Fruit fly (Drosophila melanogaster): ENCODE results near the gene mRpS22.

DNA sequence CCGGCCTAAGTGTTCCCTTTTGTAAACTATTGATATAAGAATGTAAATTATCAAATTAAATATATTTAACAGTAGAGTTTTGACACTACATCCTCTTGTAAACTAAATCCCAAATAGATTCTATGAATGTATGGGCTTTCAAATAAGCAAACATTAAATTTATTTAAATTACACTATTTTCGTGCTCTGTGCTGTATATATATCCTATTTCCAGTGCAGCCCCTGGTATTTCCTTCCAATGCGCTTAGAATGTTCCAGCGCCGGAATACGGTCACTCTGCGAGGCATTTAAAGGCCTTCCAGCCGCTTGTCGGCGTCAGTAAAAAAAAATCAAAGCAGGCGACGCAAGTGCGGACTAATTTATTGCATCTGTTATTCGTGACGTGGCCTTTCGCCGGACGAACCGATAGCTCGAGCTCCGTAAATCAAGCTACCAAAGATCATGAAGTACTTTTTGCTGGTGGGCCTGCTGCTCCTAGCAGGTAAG, 31.8 kb downstream of the mRpS22 start, which contains the start of gene Gp93:
- TF ChIP-seq pdm3 (GFP tag; optimal IDR thresholded peaks at IDR 0.05) (no peak), Hr39 (GFP tag; optimal IDR thresholded peaks at IDR 0.05) (no peak), Sox102F (GFP tag; optimal IDR thresholded peaks at IDR 0.05) (no peak), Sox14 (GFP tag; optimal IDR thresholded peaks at IDR 0.05) (peak; percentile 46), CG16779 (tag; optimal IDR thresholded peaks at IDR 0.05) (no peak), CG10669 (GFP tag; optimal IDR thresholded peaks at IDR 0.05) (no peak), acj6 (GFP tag; optimal IDR thresholded peaks at IDR 0.05) (no peak), Hr38 (GFP tag; optimal IDR thresholded peaks at IDR 0.05) (no peak), CG1621 (tag; optimal IDR thresholded peaks at IDR 0.05) (no peak)

Measured in whole organism, prepupa.